Worm (Caenorhabditis elegans) whole organism, L3 larva: ENCODE results near the gene C49A9.3.
A peak's percentile ranks its signal among the peaks of the same experiment; 100 is the strongest.

Source experiments
- aly-2 ChIP-seq: fragments of 150-350 bp; optimal IDR thresholded peaks from 2 replicates; lab custom pipeline; 2014; ENCODE audit warnings: missing biosample characterization, missing genetic modification characterization
- elt-2 ChIP-seq: sonication (generic microtip); optimal IDR thresholded peaks from 2 replicates; lab custom pipeline; 2016; ENCODE audit warnings: missing genetic modification reagents, mild to moderate bottlenecking, missing genetic modification characterization, missing compliant biosample characterization
- mml-1 ChIP-seq: fragments of 150-350 bp; sonication (generic microtip); optimal IDR thresholded peaks from 3 replicates; lab custom pipeline; 2014; ENCODE audit warnings: missing biosample characterization, missing genetic modification characterization
- nfya-1 ChIP-seq: sonication (generic microtip); optimal IDR thresholded peaks from 2 replicates; lab custom pipeline; 2017; ENCODE audit warnings: missing genetic modification characterization, mild to moderate bottlenecking, missing compliant biosample characterization, antibody characterized with exemption, moderate library complexity; ENCODE audit not compliant: insufficient read depth
- sea-2 ChIP-seq: fragments of 150-350 bp; sonication (generic microtip); optimal IDR thresholded peaks from 4 replicates; lab custom pipeline; 2014; ENCODE audit warnings: missing biosample characterization, missing genetic modification reagents, missing genetic modification characterization
- unc-62 ChIP-seq: fragments of 150-350 bp; sonication (generic microtip); optimal IDR thresholded peaks from 4 replicates; lab custom pipeline; 2014; ENCODE audit warnings: missing biosample characterization, missing genetic modification reagents, missing genetic modification characterization

ce11 chrIV:6219429-6219828, 2.5 kb upstream of the C49A9.3 start, which contains the start of gene C49A9.4:
- no peak for TF ChIP-seq mml-1 (tag; lab: Kevin White, UChicago)
- TF ChIP-seq sea-2 (GFP tag; lab: Kevin White, UChicago): no peak
- TF ChIP-seq aly-2: no peak
- TF ChIP-seq elt-2 (tag; lab: Kevin White, UChicago): peak; percentile 73
- TF ChIP-seq unc-62 (GFP tag; lab: Kevin White, UChicago): no peak
- TF ChIP-seq nfya-1: no peak
